Worm (Caenorhabditis elegans): Measurements from ENCODE around the gene C17H12.5.

C17H12.5 gene

DNA sequence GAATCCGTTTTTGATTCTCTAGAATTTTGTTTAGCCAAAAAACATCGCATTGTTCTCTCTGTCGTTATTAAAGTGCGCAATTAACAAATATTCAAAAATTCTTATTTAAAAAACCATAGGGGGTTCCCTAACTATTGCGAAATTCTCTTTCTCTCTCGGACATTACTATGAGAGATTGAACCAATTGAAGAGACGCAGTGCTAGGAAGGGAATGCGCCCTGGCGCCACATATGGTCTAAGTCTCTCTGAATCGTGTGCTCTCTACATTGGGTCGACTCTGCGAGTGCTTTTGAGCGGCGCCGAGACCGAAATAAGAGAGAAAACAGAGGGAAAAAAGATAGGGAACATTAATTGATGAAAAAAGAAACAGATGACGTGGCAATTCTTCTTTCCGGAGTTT lies 31.6 kb downstream of the C17H12.5 start:
- TF ChIP-seq B0310.2 (tag; optimal IDR thresholded peaks at IDR 0.05) (no peak), tra-4 (tag; optimal IDR thresholded peaks at IDR 0.05) (no peak), hnd-1 (tag; optimal IDR thresholded peaks at IDR 0.05) (no peak), hmbx-1 (tag; optimal IDR thresholded peaks at IDR 0.05) (no peak), sea-1 (GFP tag; conservative IDR thresholded peaks at IDR 0.05) (no peak), pes-1 (GFP tag; IDR thresholded peaks at IDR 0.05) (no peak), tbx-37 (GFP tag; conservative IDR thresholded peaks at IDR 0.05) (no peak), scrt-1 (GFP tag; IDR thresholded peaks at IDR 0.05) (no peak), ceh-13 (GFP tag; optimal IDR thresholded peaks at IDR 0.05) (no peak), hmg-4 (GFP tag; optimal IDR thresholded peaks at IDR 0.05) (no peak), tbx-11 (GFP tag; IDR thresholded peaks at IDR 0.05) (no peak), F13C5.2 (tag; optimal IDR thresholded peaks at IDR 0.05) (no peak), ama-1 (optimal IDR thresholded peaks at IDR 0.05) (no peak), ceh-36 (tag; optimal IDR thresholded peaks at IDR 0.05) (no peak), flt-1 (GFP tag; IDR thresholded peaks at IDR 0.05) (no peak), aly-1 (tag; optimal IDR thresholded peaks at IDR 0.05) (no peak)

ce11 chrIV:6785151-6785550 lies 32.3 kb downstream of the C17H12.5 start, which contains the start of gene dyci-1:
dyci-1 (minus strand) TSS chrIV:6785272.
- TF ChIP-seq hnd-1 (tag; optimal IDR thresholded peaks at IDR 0.05) (no peak), scrt-1 (GFP tag; IDR thresholded peaks at IDR 0.05) (no peak), hmbx-1 (tag; optimal IDR thresholded peaks at IDR 0.05) (no peak), sea-1 (GFP tag; conservative IDR thresholded peaks at IDR 0.05) (no peak), tbx-37 (GFP tag; conservative IDR thresholded peaks at IDR 0.05) (no peak), ets-7 (tag; optimal IDR thresholded peaks at IDR 0.05) (no peak), F13C5.2 (tag; optimal IDR thresholded peaks at IDR 0.05) (no peak), tra-4 (tag; optimal IDR thresholded peaks at IDR 0.05) (no peak), ceh-36 (tag; optimal IDR thresholded peaks at IDR 0.05) (no peak), pes-1 (GFP tag; IDR thresholded peaks at IDR 0.05) (no peak), ama-1 (optimal IDR thresholded peaks at IDR 0.05) (no peak), hmg-4 (GFP tag; optimal IDR thresholded peaks at IDR 0.05) (no peak), flt-1 (GFP tag; IDR thresholded peaks at IDR 0.05) (no peak), B0310.2 (tag; optimal IDR thresholded peaks at IDR 0.05) (no peak), ceh-13 (GFP tag; optimal IDR thresholded peaks at IDR 0.05) (no peak), tbx-11 (GFP tag; IDR thresholded peaks at IDR 0.05) (no peak), aly-1 (tag; optimal IDR thresholded peaks at IDR 0.05) (no peak)

ce11 chrIV:6777156-6777555 lies 40.3 kb downstream of the C17H12.5 start:
- TF ChIP-seq B0310.2 (tag; optimal IDR thresholded peaks at IDR 0.05) (no peak), F13C5.2 (tag; optimal IDR thresholded peaks at IDR 0.05) (no peak), aly-1 (tag; optimal IDR thresholded peaks at IDR 0.05) (no peak), ama-1 (optimal IDR thresholded peaks at IDR 0.05) (no peak), hmg-4 (GFP tag; optimal IDR thresholded peaks at IDR 0.05) (no peak)

DNA sequence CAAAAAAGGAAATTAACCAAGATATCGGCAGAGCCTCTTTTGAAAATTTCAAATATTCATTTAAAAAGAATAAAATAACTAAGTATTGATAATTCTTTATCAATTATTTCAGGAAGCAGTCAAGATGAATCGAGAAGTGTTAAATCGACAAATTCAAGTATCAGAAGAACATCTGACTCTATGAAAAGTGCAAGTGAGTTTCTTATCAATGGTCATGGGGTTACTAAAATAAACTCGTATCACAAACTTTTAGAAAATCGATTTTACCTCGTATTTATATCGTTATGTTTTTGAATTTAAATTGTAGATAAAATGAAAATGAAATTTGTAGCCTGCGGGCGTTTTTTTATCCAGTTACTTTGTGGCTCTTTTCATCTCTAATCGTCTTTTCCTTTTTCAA lies 45.9 kb downstream of the C17H12.5 start:
- TF ChIP-seq B0310.2 (tag; optimal IDR thresholded peaks at IDR 0.05) (no peak), ama-1 (optimal IDR thresholded peaks at IDR 0.05) (no peak), tbx-11 (GFP tag; IDR thresholded peaks at IDR 0.05) (no peak), tbx-37 (GFP tag; conservative IDR thresholded peaks at IDR 0.05) (no peak), F13C5.2 (tag; optimal IDR thresholded peaks at IDR 0.05) (no peak), ets-7 (tag; optimal IDR thresholded peaks at IDR 0.05) (no peak), flt-1 (GFP tag; IDR thresholded peaks at IDR 0.05) (no peak)

DNA sequence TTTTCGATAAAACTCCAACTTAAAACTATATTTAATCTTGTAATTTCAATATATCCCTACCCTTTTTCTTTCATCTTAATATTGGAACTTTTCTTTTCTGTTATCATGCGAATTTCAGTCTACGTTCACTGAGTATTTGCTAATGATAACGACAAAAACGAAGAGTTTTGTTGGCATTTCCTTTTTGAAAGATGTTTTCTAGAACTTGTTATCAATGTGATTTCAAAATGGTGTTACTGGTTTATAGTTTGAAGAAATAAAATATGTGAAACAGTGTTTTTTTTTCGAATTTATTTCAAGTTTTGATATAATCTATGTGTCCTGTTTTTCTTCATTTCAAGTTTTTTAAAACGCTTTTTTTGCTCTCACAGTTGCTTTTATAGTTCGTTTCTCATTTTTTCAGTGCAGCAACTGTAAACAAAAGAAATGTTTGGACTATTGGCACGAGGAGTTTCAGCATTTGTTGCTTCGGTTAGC lies 47.0 kb downstream of the C17H12.5 start, which contains the start of gene anat-1:
TSS of gene anat-1 (plus strand) at position 427 of the 477 bp plus-strand sequence.
- TF ChIP-seq ceh-36 (tag; optimal IDR thresholded peaks at IDR 0.05) (no peak), ama-1 (optimal IDR thresholded peaks at IDR 0.05) (no peak), hmg-4 (GFP tag; optimal IDR thresholded peaks at IDR 0.05) (no peak), hnd-1 (tag; optimal IDR thresholded peaks at IDR 0.05) (no peak), F13C5.2 (tag; optimal IDR thresholded peaks at IDR 0.05) (no peak), sea-1 (GFP tag; conservative IDR thresholded peaks at IDR 0.05) (no peak), hmbx-1 (tag; optimal IDR thresholded peaks at IDR 0.05) (no peak), flt-1 (GFP tag; IDR thresholded peaks at IDR 0.05) (no peak), pes-1 (GFP tag; IDR thresholded peaks at IDR 0.05) (no peak), ceh-13 (GFP tag; optimal IDR thresholded peaks at IDR 0.05) (no peak)

- TF ChIP-seq F13C5.2 (tag; optimal IDR thresholded peaks at IDR 0.05): peak; percentile 1
- TF ChIP-seq ceh-13 (GFP tag; optimal IDR thresholded peaks at IDR 0.05): no peak
Measured at ce11 chrIV:6767240-6767639, 50.2 kb downstream of the C17H12.5 start.

Measured in whole organism, early embryonic.